Worm (Caenorhabditis elegans): ENCODE data around the gene rict-1.

- TF ChIP-seq npax-4 (tag; optimal IDR thresholded peaks at IDR 0.05) (no peak), nhr-11 (tag; optimal IDR thresholded peaks at IDR 0.05) (no peak), ama-1 (optimal IDR thresholded peaks at IDR 0.05) (no peak), sdc-2 (tag; optimal IDR thresholded peaks at IDR 0.05) (no peak), K09A11.1 (tag; optimal IDR thresholded peaks at IDR 0.05; ENCODE audit: insufficient read depth) (no peak), ceh-30 (tag; optimal IDR thresholded peaks at IDR 0.05) (no peak), T23F11.4 (GFP tag; optimal IDR thresholded peaks at IDR 0.05) (no peak), pha-4 (tag; optimal IDR thresholded peaks at IDR 0.05) (no peak), elt-4 (tag; optimal IDR thresholded peaks at IDR 0.05) (no peak), sox-4 (tag; optimal IDR thresholded peaks at IDR 0.05) (no peak)
These were observed 42.9 kb downstream of the rict-1 start for ce11 chrII:13073742-13074141.

Data from whole organism, late embryonic.